Fruit fly (Drosophila melanogaster) whole organism, embryonic: ENCODE measurements around the gene CG34313.
A peak's percentile ranks its signal among the peaks of the same experiment; 100 is the strongest.

Experiments
- ATbp ChIP-seq: fragments of 200-800 bp; sonication (Bioruptor generic); optimal IDR thresholded peaks from 2 replicates; lab custom pipeline; 2017; ENCODE audit warnings: missing biosample characterization, mild to moderate bottlenecking, missing genetic modification characterization, missing genetic modification reagents
- Bgb ChIP-seq: fragments of 200-800 bp; sonication (Bioruptor generic); IDR thresholded peaks from 2 replicates; pipeline ENCODE4 v1.3.6; 2022; ENCODE audit warnings: missing biosample characterization, missing genetic modification characterization; ENCODE audit not compliant: partially characterized antibody
- BtbVII ChIP-seq: fragments of 200-800 bp; sonication (Bioruptor generic); optimal IDR thresholded peaks from 3 replicates; lab custom pipeline; 2017; ENCODE audit warnings: missing biosample characterization, mild to moderate bottlenecking, missing genetic modification characterization
- CG10147 ChIP-seq: fragments of 200-800 bp; sonication (Bioruptor generic); optimal IDR thresholded peaks from 2 replicates; lab custom pipeline; 2019; ENCODE audit warnings: missing biosample characterization, mild to moderate bottlenecking, missing genetic modification characterization, moderate library complexity
- CG10209 ChIP-seq: fragments of 200-800 bp; sonication (Bioruptor generic); optimal IDR thresholded peaks from 3 replicates; lab custom pipeline; 2017; ENCODE audit warnings: missing biosample characterization, mild to moderate bottlenecking, missing genetic modification characterization, missing genetic modification reagents
- CG10959 ChIP-seq: fragments of 200-800 bp; sonication (Bioruptor generic); IDR thresholded peaks from 2 replicates; pipeline ENCODE4 v1.3.6; 2022; ENCODE audit warnings: missing biosample characterization, missing genetic modification characterization
- CG12104 ChIP-seq: fragments of 200-800 bp; sonication (Bioruptor generic); optimal IDR thresholded peaks from 3 replicates; lab custom pipeline; 2016; ENCODE audit warnings: missing biosample characterization, missing genetic modification characterization
- CG13424 ChIP-seq: fragments of 200-800 bp; sonication (Bioruptor generic); optimal IDR thresholded peaks from 2 replicates; lab custom pipeline; 2019; ENCODE audit warnings: missing biosample characterization, mild to moderate bottlenecking, missing genetic modification characterization, moderate library complexity
- CG13624 ChIP-seq: fragments of 200-800 bp; sonication (Bioruptor generic); optimal IDR thresholded peaks from 2 replicates; lab custom pipeline; 2016; ENCODE audit warnings: missing biosample characterization, missing genetic modification characterization
- CG15073 ChIP-seq: fragments of 200-800 bp; sonication (Bioruptor generic); optimal IDR thresholded peaks from 2 replicates; lab custom pipeline; 2016; ENCODE audit warnings: missing biosample characterization, missing genetic modification characterization
- CG15269 ChIP-seq: fragments of 200-800 bp; sonication (Bioruptor generic); optimal IDR thresholded peaks from 2 replicates; lab custom pipeline; 2018; ENCODE audit warnings: missing biosample characterization, mild to moderate bottlenecking, missing genetic modification characterization, moderate library complexity
- CG17328 ChIP-seq: fragments of 200-800 bp; sonication (Bioruptor generic); IDR thresholded peaks from 2 replicates; pipeline ENCODE4 v1.3.6; 2022; ENCODE audit warnings: missing biosample characterization, missing genetic modification characterization
- CG33213 ChIP-seq: fragments of 200-800 bp; sonication (Bioruptor generic); optimal IDR thresholded peaks from 3 replicates; lab custom pipeline; 2016; ENCODE audit warnings: missing biosample characterization, missing genetic modification characterization
- CG3407 ChIP-seq: fragments of 200-800 bp; sonication (Bioruptor generic); optimal IDR thresholded peaks from 2 replicates; lab custom pipeline; 2018; ENCODE audit warnings: missing biosample characterization, mild to moderate bottlenecking, missing genetic modification characterization
- CG4820 ChIP-seq: fragments of 200-800 bp; sonication (Bioruptor generic); optimal IDR thresholded peaks from 3 replicates; lab custom pipeline; 2016; ENCODE audit warnings: missing biosample characterization, missing genetic modification characterization
- CG8359 ChIP-seq: fragments of 200-800 bp; sonication (Bioruptor generic); optimal IDR thresholded peaks from 2 replicates; lab custom pipeline; 2017; ENCODE audit warnings: missing biosample characterization, mild to moderate bottlenecking, missing genetic modification characterization, borderline replicate concordance
- CG8388 ChIP-seq: fragments of 200-800 bp; sonication (Bioruptor generic); optimal IDR thresholded peaks from 2 replicates; lab custom pipeline; 2019; ENCODE audit warnings: missing biosample characterization, mild to moderate bottlenecking, missing genetic modification characterization, moderate library complexity
- CG9876 ChIP-seq: fragments of 200-800 bp; sonication (Bioruptor generic); optimal IDR thresholded peaks from 2 replicates; lab custom pipeline; 2016; ENCODE audit warnings: missing biosample characterization, missing genetic modification characterization
- ERR ChIP-seq: fragments of 200-800 bp; sonication (Bioruptor generic); optimal IDR thresholded peaks from 2 replicates; lab custom pipeline; 2016; ENCODE audit warnings: missing biosample characterization, missing genetic modification characterization
- Eip74EF ChIP-seq, 2 experiments: fragments of 200-800 bp in 1 of 2; fragments of >200 bp in 1 of 2; sonication (Bioruptor generic) in 1 of 2; optimal IDR thresholded peaks; 2 replicates each; lab custom pipeline; 2017 to 2019; ENCODE audit warnings: missing biosample characterization in 2 of 2, missing genetic modification characterization in 2 of 2, mild to moderate bottlenecking in 1 of 2, moderate library complexity in 1 of 2
- HLHmδ ChIP-seq: fragments of 200-800 bp; sonication (Bioruptor generic); optimal IDR thresholded peaks from 2 replicates; lab custom pipeline; 2018; ENCODE audit warnings: missing biosample characterization, mild to moderate bottlenecking, missing genetic modification characterization, moderate library complexity
- HmgZ ChIP-seq: fragments of 200-800 bp; sonication (Bioruptor generic); optimal IDR thresholded peaks from 2 replicates; lab custom pipeline; 2018; ENCODE audit warnings: missing biosample characterization, mild to moderate bottlenecking, missing genetic modification characterization
- Meics ChIP-seq: fragments of 200-800 bp; sonication (Bioruptor generic); optimal IDR thresholded peaks from 2 replicates; lab custom pipeline; 2017; ENCODE audit warnings: missing biosample characterization, mild to moderate bottlenecking, missing genetic modification characterization
- Neu2 ChIP-seq: fragments of 200-800 bp; sonication (Bioruptor generic); optimal IDR thresholded peaks from 3 replicates; lab custom pipeline; 2016; ENCODE audit warnings: missing biosample characterization, missing genetic modification characterization, borderline replicate concordance
- Oaz ChIP-seq: fragments of 200-800 bp; sonication (Bioruptor generic); IDR thresholded peaks from 2 replicates; pipeline ENCODE4 v1.3.6; 2022; ENCODE audit warnings: missing biosample characterization, missing genetic modification characterization
- Oli ChIP-seq: fragments of 200-800 bp; sonication (Bioruptor generic); optimal IDR thresholded peaks from 2 replicates; lab custom pipeline; 2018; ENCODE audit warnings: missing biosample characterization, mild to moderate bottlenecking, missing genetic modification characterization, moderate library complexity
- Optix ChIP-seq: fragments of 200-800 bp; sonication (Bioruptor generic); IDR thresholded peaks from 3 replicates; pipeline ENCODE4 v1.3.6; 2022; ENCODE audit warnings: missing biosample characterization, missing genetic modification characterization
- Sox100B ChIP-seq: fragments of 200-800 bp; sonication (Bioruptor generic); optimal IDR thresholded peaks from 3 replicates; lab custom pipeline; 2018; ENCODE audit warnings: missing biosample characterization, mild to moderate bottlenecking, missing genetic modification characterization
- Trl ChIP-seq, 3 experiments: fragments of >200 bp in 2 of 3; fragments of 200-800 bp in 1 of 3; sonication (Bioruptor generic) in 1 of 3; optimal IDR thresholded peaks; 2 replicates in 1 of 3; 3 replicates in 2 of 3; lab custom pipeline; 2016 to 2017; ENCODE audit warnings: missing biosample characterization in 1 of 3, missing genetic modification characterization in 1 of 3
- ab ChIP-seq: fragments of 200-800 bp; sonication (Bioruptor generic); optimal IDR thresholded peaks from 2 replicates; lab custom pipeline; 2016; ENCODE audit warnings: missing biosample characterization, missing genetic modification characterization
- emc ChIP-seq: fragments of 200-800 bp; sonication (Bioruptor generic); optimal IDR thresholded peaks from 2 replicates; lab custom pipeline; 2016; ENCODE audit warnings: missing biosample characterization, missing genetic modification characterization
- fd102C ChIP-seq: fragments of 200-800 bp; sonication (Bioruptor generic); optimal IDR thresholded peaks from 2 replicates; lab custom pipeline; 2018; ENCODE audit warnings: missing biosample characterization, mild to moderate bottlenecking, missing genetic modification characterization, moderate library complexity
- gcm2 ChIP-seq: fragments of 200-800 bp; sonication (Bioruptor generic); optimal IDR thresholded peaks from 2 replicates; lab custom pipeline; 2016; ENCODE audit warnings: missing biosample characterization, missing genetic modification characterization
- gro ChIP-seq: fragments of 200-800 bp; sonication (Bioruptor generic); optimal IDR thresholded peaks from 2 replicates; lab custom pipeline; 2016; ENCODE audit warnings: missing biosample characterization, missing genetic modification characterization
- h ChIP-seq: fragments of >200 bp; optimal IDR thresholded peaks from 2 replicates; lab custom pipeline; 2017
- hkb ChIP-seq, 2 experiments: fragments of 200-800 bp in 1 of 2; fragments of >200 bp in 1 of 2; sonication (Bioruptor generic) in 1 of 2; IDR thresholded peaks in 1 of 2; optimal IDR thresholded peaks in 1 of 2; 2 replicates each; pipeline versions ENCODE4 v1.3.6 to Lab custom; 2017 to 2022; ENCODE audit warnings: missing biosample characterization in 1 of 2, missing genetic modification characterization in 1 of 2
- mld ChIP-seq: fragments of 200-800 bp; sonication (Bioruptor generic); IDR thresholded peaks from 3 replicates; pipeline ENCODE4 v1.3.6; 2022; ENCODE audit warnings: missing biosample characterization, missing genetic modification characterization; ENCODE audit not compliant: partially characterized antibody
- nerfin-1 ChIP-seq: fragments of 200-800 bp; sonication (Bioruptor generic); optimal IDR thresholded peaks from 3 replicates; lab custom pipeline; 2019; ENCODE audit warnings: missing biosample characterization, mild to moderate bottlenecking, missing genetic modification characterization, moderate library complexity
- nerfin-2 ChIP-seq: fragments of 200-800 bp; sonication (Bioruptor generic); IDR thresholded peaks from 2 replicates; pipeline ENCODE4 v1.3.6; 2022; ENCODE audit warnings: missing biosample characterization, missing genetic modification characterization; ENCODE audit not compliant: partially characterized antibody
- oc ChIP-seq: fragments of 200-800 bp; sonication (Bioruptor generic); optimal IDR thresholded peaks from 2 replicates; lab custom pipeline; 2018; ENCODE audit warnings: missing biosample characterization, mild to moderate bottlenecking, missing genetic modification characterization, moderate library complexity
- p53 ChIP-seq: fragments of 200-800 bp; sonication (Bioruptor generic); optimal IDR thresholded peaks from 2 replicates; lab custom pipeline; 2016; ENCODE audit warnings: missing biosample characterization, missing genetic modification characterization
- rib ChIP-seq: fragments of 200-800 bp; sonication (Bioruptor generic); IDR thresholded peaks from 2 replicates; pipeline ENCODE4 v1.3.6; 2022; ENCODE audit warnings: missing biosample characterization, missing genetic modification characterization
- tin ChIP-seq: fragments of 200-800 bp; sonication (Bioruptor generic); optimal IDR thresholded peaks from 3 replicates; lab custom pipeline; 2016; ENCODE audit warnings: missing biosample characterization, missing genetic modification characterization
- tio ChIP-seq: fragments of 200-800 bp; sonication (Bioruptor generic); optimal IDR thresholded peaks from 2 replicates; lab custom pipeline; 2017; ENCODE audit warnings: missing biosample characterization, missing genetic modification characterization, inconsistent platforms
- trh ChIP-seq: fragments of 200-800 bp; sonication (Bioruptor generic); optimal IDR thresholded peaks from 2 replicates; lab custom pipeline; 2016; ENCODE audit warnings: missing biosample characterization, missing genetic modification characterization
- zen2 ChIP-seq: fragments of 200-800 bp; sonication (Bioruptor generic); IDR thresholded peaks from 3 replicates; pipeline ENCODE4 v1.3.6; 2022; ENCODE audit warnings: missing biosample characterization, missing genetic modification characterization; ENCODE audit not compliant: partially characterized antibody
- zfh2 ChIP-seq: fragments of 200-800 bp; sonication (Bioruptor generic); optimal IDR thresholded peaks from 2 replicates; lab custom pipeline; 2016; ENCODE audit warnings: missing biosample characterization, missing genetic modification characterization

CG34313 gene

dm6 chr2L:16887660-16888573 lies 8.6 kb downstream of the CG34313 start, which contains the start of the genes osi and tweek (continued):
- TF ChIP-seq Trl (optimal IDR thresholded peaks at IDR 0.05; lab: Kevin White, UChicago) (no peak), Trl (GFP tag; optimal IDR thresholded peaks at IDR 0.05; lab: Kevin White, UChicago) (peak; percentile 29), CG8359 (no peak), CG10147 (GFP tag; lab: Kevin White, UChicago) (no peak), CG17328 (GFP tag; lab: Robert Waterston, UW) (0 out of 2 replicates have a peak, but pooled peaks have one; percentile 8), CG12104 (peak; percentile 54), Meics (GFP tag; lab: Kevin White, UChicago) (no peak), Bgb (GFP tag; lab: Robert Waterston, UW) (peak; percentile 94), ab (GFP tag; lab: Kevin White, UChicago) (peak; percentile 15), mld (GFP tag; lab: Robert Waterston, UW) (no peak; the same call in 1 of the 3 replicates), gro (GFP tag; lab: Kevin White, UChicago) (no peak), zen2 (GFP tag; lab: Robert Waterston, UW) (peak; percentile 91), h (no peak), HLHmδ (GFP tag; lab: Kevin White, UChicago) (no peak), CG33213 (GFP tag; lab: Kevin White, UChicago) (peak; percentile 14), CG3407 (GFP tag; lab: Kevin White, UChicago) (no peak), Sox100B (GFP tag; lab: Kevin White, UChicago) (no peak), CG13424 (peak; percentile 75), rib (GFP tag; lab: Robert Waterston, UW) (no peak), emc (GFP tag; lab: Kevin White, UChicago) (no peak), p53 (GFP tag; lab: Kevin White, UChicago) (no peak), tin (GFP tag; lab: Kevin White, UChicago) (peak; percentile 57), CG9876 (peak; percentile 33), fd102C (GFP tag; lab: Kevin White, UChicago) (no peak), zfh2 (GFP tag; lab: Kevin White, UChicago) (peak; percentile 60), CG10959 (no peak), CG8388 (no peak), Optix (GFP tag; lab: Robert Waterston, UW) (no peak), nerfin-2 (GFP tag; lab: Robert Waterston, UW) (peak; percentile 40), tio (GFP tag; lab: Kevin White, UChicago) (peak; percentile 88), gcm2 (no peak), oc (tag; lab: Kevin White, UChicago) (no peak), ERR (GFP tag; lab: Kevin White, UChicago) (no peak), CG15073 (GFP tag; lab: Kevin White, UChicago) (peak; percentile 16), CG4820 (GFP tag; lab: Kevin White, UChicago) (peak; percentile 47), Eip74EF (GFP tag; optimal IDR thresholded peaks at IDR 0.05; lab: Kevin White, UChicago) (no peak), CG13624 (GFP tag; lab: Kevin White, UChicago) (no peak), HmgZ (tag; lab: Kevin White, UChicago) (peak; percentile 35), BtbVII (GFP tag; lab: Kevin White, UChicago) (no peak), CG10209 (peak; percentile 55), Oli (peak; percentile 48), Neu2 (GFP tag; lab: Kevin White, UChicago) (no peak), hkb (optimal IDR thresholded peaks at IDR 0.05; lab: Kevin White, UChicago) (no peak), hkb (GFP tag; IDR thresholded peaks at IDR 0.05; lab: Robert Waterston, UW) (no peak), trh (GFP tag; lab: Kevin White, UChicago) (peak; percentile 47), CG15269 (tag; lab: Kevin White, UChicago) (peak; percentile 11), ATbp (GFP tag; lab: Kevin White, UChicago) (no peak), nerfin-1 (tag; lab: Kevin White, UChicago) (peak; percentile 26), Oaz (GFP tag; lab: Robert Waterston, UW) (0 out of 2 replicates have a peak, but pooled peaks have one; percentile 21)
